Fruit fly (Drosophila melanogaster): ENCODE results near the gene CG31064.

- TF ChIP-seq dsf (GFP tag; optimal IDR thresholded peaks at IDR 0.05; ENCODE audit: borderline replicate concordance) (no peak), Myc (optimal IDR thresholded peaks at IDR 0.05) (no peak), GATAd (GFP tag; optimal IDR thresholded peaks at IDR 0.05) (no peak), dmrt93B (GFP tag; optimal IDR thresholded peaks at IDR 0.05) (no peak), N (GFP tag; optimal IDR thresholded peaks at IDR 0.05) (no peak), Vsx2 (GFP tag; optimal IDR thresholded peaks at IDR 0.05; ENCODE audit: partially characterized antibody) (no peak), psq (GFP tag; optimal IDR thresholded peaks at IDR 0.05) (no peak), rgr (GFP tag; optimal IDR thresholded peaks at IDR 0.05) (no peak), Dif (GFP tag; optimal IDR thresholded peaks at IDR 0.05; ENCODE audit: partially characterized antibody) (no peak)
These were observed 42.0 kb downstream of the CG31064 start for dm6 chr3R:27196866-27197265.

Measured in whole organism, wandering third instar larva.